Worm (Caenorhabditis elegans) whole organism, L1 larva: ENCODE data around the gene T01D3.3.

ENCODE experiments used
- alr-1 ChIP-seq: fragments of 200-800 bp; sonication (Bioruptor generic); optimal IDR thresholded peaks from 2 replicates; lab custom pipeline; 2018; ENCODE audit warnings: borderline replicate concordance, mild to moderate bottlenecking, missing genetic modification characterization, missing compliant biosample characterization
- ceh-82 ChIP-seq, 3 experiments: fragments of 150-350 bp in 1 of 3; sonication (generic microtip) in 2 of 3; optimal IDR thresholded peaks; 2 replicates each; lab custom pipeline; 2014 to 2017; ENCODE audit warnings: missing biosample characterization in 3 of 3, missing genetic modification characterization in 3 of 3
- ceh-90 ChIP-seq: sonication (generic microtip); optimal IDR thresholded peaks from 2 replicates; lab custom pipeline; 2016; ENCODE audit warnings: missing genetic modification characterization, missing compliant biosample characterization
- dpl-1 ChIP-seq, 3 experiments: fragments of 150-350 bp in 2 of 3; sonication (generic microtip) in 1 of 3; optimal IDR thresholded peaks; 2 replicates each; lab custom pipeline; 2014 to 2017; ENCODE audit warnings: missing biosample characterization in 3 of 3, missing genetic modification characterization in 3 of 3, missing genetic modification reagents in 3 of 3
- dsc-1 ChIP-seq: sonication (generic microtip); optimal IDR thresholded peaks from 2 replicates; lab custom pipeline; 2016; ENCODE audit warnings: mild to moderate bottlenecking, missing genetic modification characterization, missing compliant biosample characterization
- egl-13 ChIP-seq: sonication (generic microtip); optimal IDR thresholded peaks from 2 replicates; lab custom pipeline; 2016; ENCODE audit warnings: missing genotype, missing genetic modification reagents, missing genetic modification characterization, missing compliant biosample characterization
- lsy-2 ChIP-seq, 2 experiments: fragments of 150-350 bp; optimal IDR thresholded peaks; 2 replicates each; lab custom pipeline; 2014; ENCODE audit warnings: missing biosample characterization in 2 of 2, missing genetic modification characterization in 2 of 2
- mdl-1 ChIP-seq, 2 experiments: fragments of 150-350 bp; optimal IDR thresholded peaks; 2 replicates each; lab custom pipeline; 2014 to 2017; ENCODE audit warnings: missing biosample characterization in 2 of 2, missing genetic modification characterization in 2 of 2, inconsistent platforms in 1 of 2
- nhr-77 ChIP-seq: fragments of 150-350 bp; optimal IDR thresholded peaks from 2 replicates; lab custom pipeline; 2014; ENCODE audit warnings: missing biosample characterization, missing genetic modification characterization
- pqm-1 ChIP-seq: sonication (generic microtip); optimal IDR thresholded peaks from 3 replicates; lab custom pipeline; 2017; ENCODE audit warnings: missing biosample characterization, missing genetic modification characterization
- sox-4 ChIP-seq: sonication (generic microtip); optimal IDR thresholded peaks from 2 replicates; lab custom pipeline; 2016; ENCODE audit warnings: missing genetic modification characterization, missing compliant biosample characterization
- unc-130 ChIP-seq: fragments of 150-350 bp; optimal IDR thresholded peaks from 2 replicates; lab custom pipeline; 2017; ENCODE audit warnings: missing biosample characterization, missing genetic modification characterization, inconsistent platforms
- unc-86 ChIP-seq: sonication (generic microtip); optimal IDR thresholded peaks from 2 replicates; lab custom pipeline; 2016; ENCODE audit warnings: missing genetic modification characterization, missing compliant biosample characterization

DNA sequence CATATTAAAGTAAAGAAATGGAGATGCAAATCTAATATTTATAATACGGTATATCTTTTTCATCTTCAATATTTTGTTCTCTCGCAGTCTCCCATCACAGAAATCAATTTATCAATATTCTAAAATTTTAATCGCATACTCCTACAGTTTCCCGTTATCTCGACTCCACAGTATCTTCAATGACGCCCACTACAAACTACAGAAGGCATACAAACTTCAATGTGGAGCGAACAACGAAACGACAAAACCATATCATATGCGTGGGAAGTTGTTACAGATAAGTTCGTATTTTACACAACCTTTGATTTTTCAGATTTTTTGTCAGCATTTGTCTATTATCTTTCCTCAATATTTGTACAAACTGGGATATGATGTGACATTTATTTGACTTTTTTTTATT lies 35.8 kb downstream of the T01D3.3 start:
- TF ChIP-seq pqm-1 (tag; lab: Kevin White, UChicago) (no peak), alr-1 (no peak), sox-4 (tag; lab: Kevin White, UChicago) (no peak), dpl-1 (GFP tag; optimal IDR thresholded peaks at IDR 0.05; lab: Kevin White, UChicago) (no peak), ceh-90 (no peak), mdl-1 (tag; optimal IDR thresholded peaks at IDR 0.05; lab: Kevin White, UChicago) (no peak), nhr-77 (no peak), lsy-2 (tag; optimal IDR thresholded peaks at IDR 0.05; lab: Kevin White, UChicago) (no peak), unc-86 (no peak), ceh-82 (tag; optimal IDR thresholded peaks at IDR 0.05; lab: Kevin White, UChicago) (no peak), unc-130 (tag; lab: Kevin White, UChicago) (no peak), dsc-1 (no peak), egl-13 (no peak)
